Fruit fly (Drosophila melanogaster): ENCODE results near the gene CG42504.

The CG42504 gene

DNA sequence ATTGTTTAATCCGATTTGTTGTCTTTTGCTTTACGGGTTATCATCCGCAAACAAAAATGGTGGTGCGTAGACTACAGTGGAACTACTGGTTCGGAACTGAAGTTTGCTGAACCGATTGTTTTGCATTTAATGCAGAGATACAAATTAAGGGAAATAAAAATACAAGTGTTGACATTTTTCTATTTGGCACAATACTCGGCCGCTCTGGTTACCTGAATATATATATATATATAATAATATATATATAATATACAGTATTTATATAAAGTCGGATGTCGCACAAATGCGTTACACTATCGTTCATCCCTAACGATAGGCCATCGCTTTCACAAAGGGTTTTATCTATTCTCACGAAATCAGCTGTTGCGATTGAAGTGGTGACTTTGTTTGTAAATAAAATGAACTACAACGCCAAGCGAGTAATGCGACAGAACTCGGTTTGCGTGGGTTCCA is 14.7 kb downstream of the CG42504 start, which contains the start of the genes DCAF12 and Spt3 (continued):
- TF ChIP-seq NK7.1 (GFP tag; optimal IDR thresholded peaks at IDR 0.05) (peak; percentile 30), gcm (GFP tag; optimal IDR thresholded peaks at IDR 0.05) (peak; percentile 51), Lpt (GFP tag; optimal IDR thresholded peaks at IDR 0.05) (no peak), CG10366 (GFP tag; IDR thresholded peaks at IDR 0.05) (peak; percentile 35; the same call in 1 of the 2 replicates), CG7928 (GFP tag; optimal IDR thresholded peaks at IDR 0.05) (peak; percentile 5), CG10543 (GFP tag; optimal IDR thresholded peaks at IDR 0.05) (peak; percentile 67), zfh1 (GFP tag; IDR thresholded peaks at IDR 0.05) (peak; percentile 62; the same call in 1 of the 3 replicates), zen2 (GFP tag; IDR thresholded peaks at IDR 0.05; ENCODE audit: partially characterized antibody) (peak; percentile 77; the same call in 2 of the 3 replicates), salm (tag; optimal IDR thresholded peaks at IDR 0.05) (peak; percentile 10), CG34376 (GFP tag; optimal IDR thresholded peaks at IDR 0.05) (no peak), CG11504 (tag; optimal IDR thresholded peaks at IDR 0.05) (peak; percentile 71), Abd-B (GFP tag; optimal IDR thresholded peaks at IDR 0.05) (peak; percentile 87), gce (GFP tag; IDR thresholded peaks at IDR 0.05) (no peak), CG8944 (GFP tag; optimal IDR thresholded peaks at IDR 0.05) (no peak), CG8478 (optimal IDR thresholded peaks at IDR 0.05) (no peak), Dip3 (GFP tag; optimal IDR thresholded peaks at IDR 0.05) (no peak), z (GFP tag; IDR thresholded peaks at IDR 0.05) (no peak), CG9215 (GFP tag; IDR thresholded peaks at IDR 0.05) (peak; percentile 69), D19B (GFP tag; optimal IDR thresholded peaks at IDR 0.05) (peak; percentile 10), CG5245 (GFP tag; optimal IDR thresholded peaks at IDR 0.05) (no peak), CG11456 (GFP tag; IDR thresholded peaks at IDR 0.05) (0 out of 3 replicates have a peak, but pooled peaks have one; percentile 30), CG2116 (GFP tag; optimal IDR thresholded peaks at IDR 0.05) (peak; percentile 35), Dek (tag; optimal IDR thresholded peaks at IDR 0.05) (peak; percentile 55), Hr51 (GFP tag; optimal IDR thresholded peaks at IDR 0.05) (peak in 1 of 2 experiments; percentile 41), dysf (GFP tag; IDR thresholded peaks at IDR 0.05) (0 out of 3 replicates have a peak, but pooled peaks have one; percentile 50), CG17186 (GFP tag; optimal IDR thresholded peaks at IDR 0.05) (peak; percentile 2), CG8765 (GFP tag; IDR thresholded peaks at IDR 0.05) (0 out of 2 replicates have a peak, but pooled peaks have one; percentile 12), Stat92E (GFP tag; optimal IDR thresholded peaks at IDR 0.05) (peak in 1 of 3 experiments; percentile 3), Tbp (GFP tag; optimal IDR thresholded peaks at IDR 0.05) (no peak), CG15073 (GFP tag; optimal IDR thresholded peaks at IDR 0.05) (no peak), CG8388 (GFP tag; optimal IDR thresholded peaks at IDR 0.05) (peak; percentile 38), CG10431 (GFP tag; optimal IDR thresholded peaks at IDR 0.05) (no peak), pan (optimal IDR thresholded peaks at IDR 0.05) (no peak), pan (GFP tag; optimal IDR thresholded peaks at IDR 0.05 in 1 of 2, IDR thresholded peaks at IDR 0.05 in 1 of 2) (no peak), CG9797 (GFP tag; optimal IDR thresholded peaks at IDR 0.05) (peak; percentile 12), CG12744 (GFP tag; optimal IDR thresholded peaks at IDR 0.05) (no peak), CG3995 (GFP tag; optimal IDR thresholded peaks at IDR 0.05) (peak; percentile 27), CG7963 (GFP tag; IDR thresholded peaks at IDR 0.05; ENCODE audit: partially characterized antibody) (peak; percentile 88), ind (GFP tag; optimal IDR thresholded peaks at IDR 0.05) (peak; percentile 53), CG13424 (tag; optimal IDR thresholded peaks at IDR 0.05) (peak; percentile 72), CG9817 (tag; optimal IDR thresholded peaks at IDR 0.05) (peak; percentile 76), CG16863 (GFP tag; optimal IDR thresholded peaks at IDR 0.05) (no peak), CG2202 (tag; optimal IDR thresholded peaks at IDR 0.05) (peak; percentile 5), ken (GFP tag; IDR thresholded peaks at IDR 0.05) (0 out of 3 replicates have a peak, but pooled peaks have one; percentile 58), CG7556 (GFP tag; optimal IDR thresholded peaks at IDR 0.05) (no peak), Scr (GFP tag; IDR thresholded peaks at IDR 0.05; ENCODE audit: partially characterized antibody) (peak; percentile 98), MTF-1 (GFP tag; optimal IDR thresholded peaks at IDR 0.05; ENCODE audit: borderline replicate concordance) (no peak), CG18599 (GFP tag; optimal IDR thresholded peaks at IDR 0.05) (peak; percentile 62), lmd (GFP tag; IDR thresholded peaks at IDR 0.05) (peak; percentile 49), CG15514 (GFP tag; optimal IDR thresholded peaks at IDR 0.05) (peak; percentile 99)
